Worm (Caenorhabditis elegans): Measurements from ENCODE around the gene C17F4.8.
"Not testable (repeated sequence)": the region's sequence is repeated elsewhere in the genome, so short reads cannot be mapped to it uniquely, and the experiment has no call there.

DNA sequence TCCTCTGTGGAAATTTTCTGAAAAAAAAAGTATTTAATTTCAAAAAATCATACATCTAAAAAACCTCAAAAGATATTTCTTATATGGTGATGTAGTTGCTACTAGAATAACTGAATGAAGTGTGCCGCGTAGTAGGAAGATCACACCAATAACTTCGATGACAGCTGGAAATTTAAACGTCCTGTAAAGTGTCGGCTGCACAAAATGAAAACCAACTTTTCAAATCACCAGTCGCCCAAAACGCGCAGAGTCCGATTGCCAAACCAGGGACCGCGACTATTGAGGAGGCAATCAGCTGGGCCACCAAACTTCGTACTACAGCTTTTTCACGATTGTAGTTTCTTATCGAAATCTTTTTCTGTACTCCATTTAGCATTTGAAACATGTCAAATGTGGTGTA is 33.4 kb downstream of the C17F4.8 start, which contains the start of gene sri-48:
- not testable (repeated sequence) for TF ChIP-seq ama-1 (optimal IDR thresholded peaks at IDR 0.05); pes-1 (GFP tag; IDR thresholded peaks at IDR 0.05); hmg-4 (GFP tag; optimal IDR thresholded peaks at IDR 0.05); flt-1 (GFP tag; IDR thresholded peaks at IDR 0.05); hnd-1 (tag; optimal IDR thresholded peaks at IDR 0.05)

All from whole organism, early embryonic.